Worm (Caenorhabditis elegans) whole organism, early embryonic: ENCODE measurements around the gene T09A5.15.

Experiments used
- B0310.2 ChIP-seq: sonication (generic microtip); optimal IDR thresholded peaks from 2 replicates; lab custom pipeline; 2016; ENCODE audit warnings: mild to moderate bottlenecking, missing genetic modification characterization, missing compliant biosample characterization
- F13C5.2 ChIP-seq: sonication (generic microtip); optimal IDR thresholded peaks from 2 replicates; lab custom pipeline; 2017; ENCODE audit warnings: mild to moderate bottlenecking, missing genetic modification characterization, inconsistent platforms, missing compliant biosample characterization
- ama-1 ChIP-seq: fragments of 150-350 bp; optimal IDR thresholded peaks from 2 replicates; lab custom pipeline; 2014
- ceh-13 ChIP-seq: fragments of 200-800 bp; sonication (Bioruptor generic); optimal IDR thresholded peaks from 2 replicates; lab custom pipeline; 2018; ENCODE audit warnings: mild to moderate bottlenecking, missing genetic modification characterization, missing compliant biosample characterization
- flt-1 ChIP-seq: fragments of 200-800 bp; sonication (Bioruptor generic); IDR thresholded peaks from 2 replicates; pipeline ENCODE4 v1.3.6; 2022; ENCODE audit warnings: missing genetic modification characterization, missing compliant biosample characterization
- sea-1 ChIP-seq: fragments of 200-800 bp; sonication (Bioruptor generic); conservative IDR thresholded peaks from 2 replicates; pipeline ENCODE4 v1.3.6; 2022; ENCODE audit warnings: missing genetic modification characterization, missing compliant biosample characterization
- tbx-11 ChIP-seq: fragments of 200-800 bp; sonication (Bioruptor generic); IDR thresholded peaks from 2 replicates; pipeline ENCODE4 v1.3.6; 2022; ENCODE audit warnings: missing genetic modification characterization, missing compliant biosample characterization

DNA sequence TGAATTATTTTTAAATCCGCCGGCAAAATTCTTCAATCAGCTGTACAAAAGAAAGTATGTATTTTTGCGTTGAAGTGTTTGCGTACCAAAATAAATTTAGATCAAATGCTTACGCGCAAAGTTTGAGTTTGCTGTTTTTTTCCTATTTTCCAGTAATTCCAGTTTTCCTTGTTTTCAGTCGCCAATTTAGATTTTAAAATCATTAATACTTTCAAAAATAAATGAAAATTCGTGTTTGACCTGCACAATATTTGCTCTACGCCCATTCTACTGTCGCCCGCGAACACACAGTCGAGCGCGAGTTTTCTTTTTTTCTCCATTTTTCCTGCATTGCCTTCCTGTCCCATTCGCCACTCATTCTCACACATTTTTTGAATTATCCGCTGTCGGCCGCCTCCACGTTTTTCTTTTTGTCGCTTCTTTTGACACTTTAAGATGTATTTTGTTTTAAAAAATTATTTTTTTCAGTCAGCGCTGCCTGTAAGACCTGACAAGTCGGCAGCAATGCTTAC lies 35.1 kb downstream of the T09A5.15 start, which contains the start of gene ptc-1:
- TF ChIP-seq flt-1 (GFP tag; lab: Robert Waterston, UW) (no peak), F13C5.2 (tag; lab: Kevin White, UChicago) (no peak), ama-1 (lab: Kevin White, UChicago) (no peak), ceh-13 (GFP tag; lab: Kevin White, UChicago) (no peak), B0310.2 (tag; lab: Kevin White, UChicago) (no peak), tbx-11 (GFP tag; lab: Robert Waterston, UW) (no peak), sea-1 (no peak)
